Worm (Caenorhabditis elegans): ENCODE data around the gene R10D12.1.

The R10D12.1 gene

DNA sequence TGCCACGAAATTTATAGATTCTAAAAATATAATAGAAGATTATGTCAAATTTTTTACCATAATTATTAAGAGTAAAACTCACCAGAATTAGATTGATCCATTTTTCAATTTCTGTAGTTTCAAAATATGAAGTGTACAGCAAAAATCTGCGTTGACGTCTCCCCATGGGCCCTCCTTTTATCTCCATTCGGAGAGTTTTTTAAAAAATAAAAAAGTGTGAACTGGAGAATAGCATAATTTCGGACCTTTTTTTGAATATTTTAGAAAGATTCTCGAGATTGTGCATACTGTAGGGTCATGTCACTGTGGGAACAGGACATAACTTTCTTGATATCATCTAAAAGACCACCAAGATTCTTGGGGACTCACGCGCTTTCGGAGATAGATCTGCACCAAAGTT is 7.6 kb upstream of the R10D12.1 start, which contains the start of gene dpr-1:
dpr-1 (minus strand) TSS at position 101 of the 400 bp plus-strand sequence.
- no peak for TF ChIP-seq elt-1 (tag; optimal IDR thresholded peaks at IDR 0.05; ENCODE audit: borderline replicate concordance, insufficient read depth)
- no peak for TF ChIP-seq hlh-1 (tag; optimal IDR thresholded peaks at IDR 0.05)
- TF ChIP-seq sem-2 (GFP tag; optimal IDR thresholded peaks at IDR 0.05) = no peak
- no peak for TF ChIP-seq ceh-43 (GFP tag; optimal IDR thresholded peaks at IDR 0.05)
- no peak for TF ChIP-seq snpc-4 (tag; optimal IDR thresholded peaks at IDR 0.05)
- no peak for TF ChIP-seq elt-3 (tag; optimal IDR thresholded peaks at IDR 0.05)
- TF ChIP-seq nhr-28 (tag; optimal IDR thresholded peaks at IDR 0.05) = no peak
- no peak for TF ChIP-seq ces-1 (GFP tag; optimal IDR thresholded peaks at IDR 0.05)

ce11 chrV:13936850-13937249 is 2.4 kb upstream of the R10D12.1 start, which contains the start of gene srw-145:
Gene srw-145, plus strand, starts transcription at chrV:13937150.
- no peak for TF ChIP-seq lsy-2 (tag; optimal IDR thresholded peaks at IDR 0.05)
- no peak for TF ChIP-seq pha-4 (tag; optimal IDR thresholded peaks at IDR 0.05)
- no peak for TF ChIP-seq mep-1 (tag; optimal IDR thresholded peaks at IDR 0.05)
- TF ChIP-seq snpc-4 (tag; optimal IDR thresholded peaks at IDR 0.05) = no peak
- TF ChIP-seq nhr-237 (tag; optimal IDR thresholded peaks at IDR 0.05) = no peak

DNA sequence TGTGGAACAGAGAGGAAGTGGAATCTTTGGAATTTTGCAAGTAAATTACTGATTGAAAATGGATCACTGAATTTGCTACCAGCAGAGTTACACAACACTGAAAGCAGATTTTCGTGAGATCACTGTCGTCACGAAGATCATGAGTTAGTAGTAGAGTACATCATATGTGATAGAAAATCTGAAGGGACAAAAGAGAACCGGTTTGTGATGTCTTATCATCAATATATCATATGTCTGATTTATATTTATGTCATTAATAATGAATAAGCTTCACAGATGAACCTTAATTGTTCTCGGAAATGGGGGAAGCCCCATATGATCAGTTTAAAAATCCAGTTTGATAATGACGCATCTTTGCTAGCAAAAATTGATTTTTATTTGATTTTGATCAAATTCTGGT is 1.6 kb upstream of the R10D12.1 start:
- TF ChIP-seq ham-2 (GFP tag; optimal IDR thresholded peaks at IDR 0.05) (no peak), drap-1 (GFP tag; optimal IDR thresholded peaks at IDR 0.05) (no peak), mep-1 (tag; optimal IDR thresholded peaks at IDR 0.05) (no peak), nhr-237 (tag; optimal IDR thresholded peaks at IDR 0.05) (no peak), unc-39 (tag; optimal IDR thresholded peaks at IDR 0.05) (no peak), M03D4.4 (tag; optimal IDR thresholded peaks at IDR 0.05) (no peak), nhr-2 (tag; optimal IDR thresholded peaks at IDR 0.05) (no peak), unc-62 (GFP tag; optimal IDR thresholded peaks at IDR 0.05) (no peak), blmp-1 (tag; optimal IDR thresholded peaks at IDR 0.05) (no peak), hlh-1 (tag; optimal IDR thresholded peaks at IDR 0.05) (no peak), ceh-43 (GFP tag; optimal IDR thresholded peaks at IDR 0.05) (no peak), mab-5 (tag; optimal IDR thresholded peaks at IDR 0.05) (no peak)

ce11 chrV:13935423-13935822 is 978 bp upstream of the R10D12.1 start:
- TF ChIP-seq elt-3 (tag; optimal IDR thresholded peaks at IDR 0.05) = peak; percentile 31
- TF ChIP-seq ceh-39 (tag; optimal IDR thresholded peaks at IDR 0.05) = no peak

ce11 chrV:13931952-13932351 is 2.5 kb downstream of the R10D12.1 start:
- no peak for TF ChIP-seq nhr-2 (tag; optimal IDR thresholded peaks at IDR 0.05)
- no peak for TF ChIP-seq unc-39 (tag; optimal IDR thresholded peaks at IDR 0.05)
- no peak for TF ChIP-seq lin-32 (GFP tag; optimal IDR thresholded peaks at IDR 0.05)
- TF ChIP-seq ham-2 (GFP tag; optimal IDR thresholded peaks at IDR 0.05) = no peak
- no peak for TF ChIP-seq nhr-12 (tag; optimal IDR thresholded peaks at IDR 0.05)
- no peak for TF ChIP-seq zip-8 (tag; optimal IDR thresholded peaks at IDR 0.05)
- no peak for TF ChIP-seq mls-2 (tag; optimal IDR thresholded peaks at IDR 0.05)
- no peak for TF ChIP-seq nhr-76 (tag; optimal IDR thresholded peaks at IDR 0.05)
- no peak for TF ChIP-seq hlh-1 (tag; optimal IDR thresholded peaks at IDR 0.05)
- TF ChIP-seq ces-1 (GFP tag; optimal IDR thresholded peaks at IDR 0.05) = no peak
- no peak for TF ChIP-seq lsy-2 (tag; optimal IDR thresholded peaks at IDR 0.05)
- no peak for TF ChIP-seq pha-4 (tag; optimal IDR thresholded peaks at IDR 0.05)
- TF ChIP-seq ceh-43 (GFP tag; optimal IDR thresholded peaks at IDR 0.05) = no peak
- no peak for TF ChIP-seq blmp-1 (tag; optimal IDR thresholded peaks at IDR 0.05)
- no peak for TF ChIP-seq sptf-1 (tag; optimal IDR thresholded peaks at IDR 0.05)
- no peak for TF ChIP-seq ceh-39 (tag; optimal IDR thresholded peaks at IDR 0.05)
- TF ChIP-seq unc-62 (GFP tag; optimal IDR thresholded peaks at IDR 0.05) = no peak

ce11 chrV:13931225-13931624 is 3.2 kb downstream of the R10D12.1 start, which contains the start of gene C06B3.16:
Gene C06B3.16, plus strand, starts transcription at chrV:13931525.
- TF ChIP-seq sptf-1 (tag; optimal IDR thresholded peaks at IDR 0.05) = no peak
- no peak for TF ChIP-seq ham-2 (GFP tag; optimal IDR thresholded peaks at IDR 0.05)
- no peak for TF ChIP-seq elt-1 (tag; optimal IDR thresholded peaks at IDR 0.05; ENCODE audit: borderline replicate concordance, insufficient read depth)
- TF ChIP-seq unc-39 (tag; optimal IDR thresholded peaks at IDR 0.05) = no peak
- no peak for TF ChIP-seq nhr-12 (tag; optimal IDR thresholded peaks at IDR 0.05)
- no peak for TF ChIP-seq cnd-1 (tag; optimal IDR thresholded peaks at IDR 0.05)
- TF ChIP-seq lin-13 (tag; optimal IDR thresholded peaks at IDR 0.05) = no peak
- no peak for TF ChIP-seq unc-120 (tag; optimal IDR thresholded peaks at IDR 0.05; ENCODE audit: poor library complexity, severe bottlenecking)
- TF ChIP-seq nhr-237 (tag; optimal IDR thresholded peaks at IDR 0.05) = no peak
- TF ChIP-seq mls-2 (tag; optimal IDR thresholded peaks at IDR 0.05) = no peak
- no peak for TF ChIP-seq lin-32 (GFP tag; optimal IDR thresholded peaks at IDR 0.05)
- TF ChIP-seq lsy-2 (tag; optimal IDR thresholded peaks at IDR 0.05) = no peak
- no peak for TF ChIP-seq sem-2 (GFP tag; optimal IDR thresholded peaks at IDR 0.05)
- no peak for TF ChIP-seq ztf-11 (tag; optimal IDR thresholded peaks at IDR 0.05)
- TF ChIP-seq nhr-28 (tag; optimal IDR thresholded peaks at IDR 0.05) = no peak
- no peak for TF ChIP-seq ceh-39 (tag; optimal IDR thresholded peaks at IDR 0.05)
- TF ChIP-seq hlh-1 (tag; optimal IDR thresholded peaks at IDR 0.05) = no peak

Data from whole organism, mixed stage, embryonic.